Worm (Caenorhabditis elegans): ENCODE data around the gene gex-3.

gex-3 gene

ce11 chrIV:12376021-12376420 lies 28.2 kb upstream of the gex-3 start, which contains the start of gene atz-1:
TSS of gene atz-1 (minus strand) at chrIV:12376121.
- TF ChIP-seq nhr-77 (tag; optimal IDR thresholded peaks at IDR 0.05), result no peak
- no peak for TF ChIP-seq nhr-6 (tag; optimal IDR thresholded peaks at IDR 0.05)
- no peak for TF ChIP-seq aly-2 (tag; optimal IDR thresholded peaks at IDR 0.05)
- no peak for TF ChIP-seq fos-1 (tag; optimal IDR thresholded peaks at IDR 0.05)
- TF ChIP-seq nhr-129 (tag; optimal IDR thresholded peaks at IDR 0.05), result no peak
- no peak for TF ChIP-seq nhr-25 (tag; optimal IDR thresholded peaks at IDR 0.05)
- no peak for TF ChIP-seq ceh-16 (tag; optimal IDR thresholded peaks at IDR 0.05)
- TF ChIP-seq lin-11 (tag; optimal IDR thresholded peaks at IDR 0.05), result no peak
- no peak for TF ChIP-seq unc-62 (GFP tag; optimal IDR thresholded peaks at IDR 0.05)
- no peak for TF ChIP-seq C34F6.9 (tag; optimal IDR thresholded peaks at IDR 0.05)
- TF ChIP-seq nhr-10 (tag; optimal IDR thresholded peaks at IDR 0.05), result no peak

- peak; percentile 75 for TF ChIP-seq fos-1 (tag; optimal IDR thresholded peaks at IDR 0.05)
- TF ChIP-seq nhr-11 (tag; optimal IDR thresholded peaks at IDR 0.05), result no peak
- no peak for TF ChIP-seq mab-5 (tag; optimal IDR thresholded peaks at IDR 0.05)
- TF ChIP-seq lsy-2 (tag; optimal IDR thresholded peaks at IDR 0.05), result no peak
- no peak for TF ChIP-seq crh-2 (tag; optimal IDR thresholded peaks at IDR 0.05)
Observed at ce11 chrIV:12378919-12379318, 25.3 kb upstream of the gex-3 start.

ce11 chrIV:12379784-12380183 lies 24.4 kb upstream of the gex-3 start, which contains the start of gene thn-1:
TSS of gene thn-1 (plus strand) at chrIV:12380084.
- TF ChIP-seq lin-13 (GFP tag; optimal IDR thresholded peaks at IDR 0.05), result no peak
- no peak for TF ChIP-seq unc-62 (GFP tag; optimal IDR thresholded peaks at IDR 0.05)
- TF ChIP-seq mdl-1 (tag; optimal IDR thresholded peaks at IDR 0.05), result no peak
- no peak for TF ChIP-seq elt-1 (tag; optimal IDR thresholded peaks at IDR 0.05)
- no peak for TF ChIP-seq blmp-1 (tag; optimal IDR thresholded peaks at IDR 0.05; ENCODE audit: insufficient read depth)
- TF ChIP-seq Y55F3AM.14 (GFP tag; optimal IDR thresholded peaks at IDR 0.05), result no peak
- TF ChIP-seq lin-11 (tag; optimal IDR thresholded peaks at IDR 0.05), result no peak
- no peak for TF ChIP-seq sma-9 (GFP tag; optimal IDR thresholded peaks at IDR 0.05)
- no peak for TF ChIP-seq sma-9 (tag; optimal IDR thresholded peaks at IDR 0.05)
- TF ChIP-seq nhr-11 (tag; optimal IDR thresholded peaks at IDR 0.05), result no peak
- no peak for TF ChIP-seq egl-27 (tag; optimal IDR thresholded peaks at IDR 0.05)

- no peak for TF ChIP-seq alr-1 (tag; optimal IDR thresholded peaks at IDR 0.05)
- TF ChIP-seq elt-1 (tag; optimal IDR thresholded peaks at IDR 0.05), result no peak
- TF ChIP-seq egl-27 (tag; optimal IDR thresholded peaks at IDR 0.05), result no peak
- TF ChIP-seq sma-9 (GFP tag; optimal IDR thresholded peaks at IDR 0.05), result no peak
- TF ChIP-seq sma-9 (tag; optimal IDR thresholded peaks at IDR 0.05), result no peak
- TF ChIP-seq nhr-6 (tag; optimal IDR thresholded peaks at IDR 0.05), result no peak
- no peak for TF ChIP-seq nhr-10 (tag; optimal IDR thresholded peaks at IDR 0.05)
Observed at ce11 chrIV:12382864-12383263, 21.4 kb upstream of the gex-3 start, which contains the start of gene thn-2. TSS of gene thn-2 (plus strand) at chrIV:12383170.

ce11 chrIV:12385061-12385460 lies 19.2 kb upstream of the gex-3 start, which contains the start of gene F28D1.6:
TSS of gene F28D1.6 (minus strand) at chrIV:12385161.
- no peak for TF ChIP-seq mbf-1 (tag; optimal IDR thresholded peaks at IDR 0.05)
- TF ChIP-seq ama-1 (optimal IDR thresholded peaks at IDR 0.05), result no peak
- no peak for TF ChIP-seq sma-9 (GFP tag; optimal IDR thresholded peaks at IDR 0.05)
- no peak for TF ChIP-seq sma-9 (tag; optimal IDR thresholded peaks at IDR 0.05)
- TF ChIP-seq aly-2 (tag; optimal IDR thresholded peaks at IDR 0.05), result no peak
- TF ChIP-seq alr-1 (tag; optimal IDR thresholded peaks at IDR 0.05), result no peak
- TF ChIP-seq nhr-10 (tag; optimal IDR thresholded peaks at IDR 0.05), result no peak
- TF ChIP-seq unc-62 (GFP tag; optimal IDR thresholded peaks at IDR 0.05), result no peak
- no peak for TF ChIP-seq elt-3 (tag; optimal IDR thresholded peaks at IDR 0.05)

- TF ChIP-seq nhr-129 (tag; optimal IDR thresholded peaks at IDR 0.05) (peak; percentile 0), ztf-1 (GFP tag; conservative IDR thresholded peaks at IDR 0.05) (no peak), mab-5 (tag; optimal IDR thresholded peaks at IDR 0.05) (no peak), alr-1 (tag; optimal IDR thresholded peaks at IDR 0.05) (no peak)
Observed at ce11 chrIV:12389951-12390350, 14.3 kb upstream of the gex-3 start, which contains the start of gene spe-45. TSS of gene spe-45 (minus strand) at chrIV:12390095.

ce11 chrIV:12391003-12391637 lies 13.1 kb upstream of the gex-3 start, which contains the start of the genes rps-23 and dpm-3:
TSS of gene rps-23 (minus strand) at chrIV:12391053.
TSS of gene dpm-3 (plus strand) at chrIV:12391587.
- TF ChIP-seq ztf-1 (GFP tag; conservative IDR thresholded peaks at IDR 0.05) (no peak), aly-2 (tag; optimal IDR thresholded peaks at IDR 0.05) (no peak), sma-3 (GFP tag; optimal IDR thresholded peaks at IDR 0.05) (peak; percentile 95), nhr-12 (tag; optimal IDR thresholded peaks at IDR 0.05) (no peak), fos-1 (tag; optimal IDR thresholded peaks at IDR 0.05) (peak; percentile 81), nhr-77 (tag; optimal IDR thresholded peaks at IDR 0.05) (peak; percentile 50), zag-1 (tag; optimal IDR thresholded peaks at IDR 0.05) (peak; percentile 61), unc-39 (tag; optimal IDR thresholded peaks at IDR 0.05) (no peak), nhr-23 (tag; optimal IDR thresholded peaks at IDR 0.05) (no peak), sem-4 (tag; optimal IDR thresholded peaks at IDR 0.05) (peak; percentile 88), unc-62 (GFP tag; optimal IDR thresholded peaks at IDR 0.05) (no peak), mdl-1 (tag; optimal IDR thresholded peaks at IDR 0.05) (peak; percentile 33 to 49), lsy-2 (tag; optimal IDR thresholded peaks at IDR 0.05) (peak; percentile 99 to 100), ceh-16 (tag; optimal IDR thresholded peaks at IDR 0.05) (peak; percentile 8), ZK546.5 (tag; optimal IDR thresholded peaks at IDR 0.05) (peak; percentile 98), lin-11 (tag; optimal IDR thresholded peaks at IDR 0.05) (peak; percentile 97), egl-27 (tag; optimal IDR thresholded peaks at IDR 0.05) (peak; percentile 73), alr-1 (tag; optimal IDR thresholded peaks at IDR 0.05) (no peak), blmp-1 (tag; optimal IDR thresholded peaks at IDR 0.05; ENCODE audit: insufficient read depth) (peak; percentile 75), nhr-21 (tag; optimal IDR thresholded peaks at IDR 0.05) (peak; percentile 88), nhr-10 (tag; optimal IDR thresholded peaks at IDR 0.05) (no peak), R02D3.7 (tag; optimal IDR thresholded peaks at IDR 0.05) (peak; percentile 51)

Data from whole organism, L2 larva.